Fruit fly (Drosophila melanogaster): ENCODE data around the gene CG33286.

- no peak for TF ChIP-seq CTCF (optimal IDR thresholded peaks at IDR 0.05)
- no peak for TF ChIP-seq CG8478 (optimal IDR thresholded peaks at IDR 0.05)
Observed at dm6 chr3L:20921859-20922258, 52.6 kb downstream of the CG33286 start.
